Worm (Caenorhabditis elegans) whole organism, L4 larva: ENCODE results near the gene F53F1.3.

Source experiments
- F10B5.3 ChIP-seq: sonication (generic microtip); optimal IDR thresholded peaks from 2 replicates; lab custom pipeline; 2016; ENCODE audit warnings: mild to moderate bottlenecking, missing genetic modification characterization, missing compliant biosample characterization
- F26F4.8 ChIP-seq: fragments of 200-800 bp; sonication (Bioruptor generic); conservative IDR thresholded peaks from 2 replicates; pipeline ENCODE4 v1.3.6; 2022; ENCODE audit warnings: missing genetic modification characterization, missing compliant biosample characterization
- F37D6.2 ChIP-seq: sonication (generic microtip); optimal IDR thresholded peaks from 2 replicates; lab custom pipeline; 2016; ENCODE audit warnings: mild to moderate bottlenecking, missing genetic modification characterization, missing compliant biosample characterization
- Y5F2A.4 ChIP-seq: fragments of 200-800 bp; sonication (Bioruptor generic); optimal IDR thresholded peaks from 2 replicates; lab custom pipeline; 2018; ENCODE audit warnings: mild to moderate bottlenecking, missing genetic modification characterization, missing compliant biosample characterization
- aha-1 ChIP-seq: fragments of 150-350 bp; peaks from one replicate; lab custom pipeline; 2014; ENCODE audit warnings: missing biosample characterization, missing genetic modification characterization
- ama-1 ChIP-seq: fragments of 150-350 bp; optimal IDR thresholded peaks from 2 replicates; lab custom pipeline; 2014; ENCODE audit warnings: inconsistent platforms, mixed read lengths
- ceh-44 ChIP-seq: fragments of 200-800 bp; sonication (Bioruptor generic); IDR thresholded peaks from 2 replicates; pipeline ENCODE4 v1.3.6; 2022; ENCODE audit warnings: missing genetic modification reagents, missing genetic modification characterization, missing compliant biosample characterization
- daf-16 ChIP-seq, 3 experiments: sonication (generic microtip); optimal IDR thresholded peaks; 2 replicates each; lab custom pipeline; 2016 to 2017; ENCODE audit warnings: missing genetic modification characterization in 3 of 3, missing genetic modification reagents in 3 of 3, mild to moderate bottlenecking in 2 of 3, missing compliant biosample characterization in 2 of 3, missing biosample characterization in 1 of 3, moderate library complexity in 1 of 3
- daf-19 ChIP-seq: fragments of 200-800 bp; sonication (Bioruptor generic); conservative IDR thresholded peaks from 2 replicates; pipeline ENCODE4 v1.3.6; 2022; ENCODE audit warnings: missing genetic modification characterization, missing compliant biosample characterization
- dmd-8 ChIP-seq: fragments of 200-800 bp; sonication (Bioruptor generic); IDR thresholded peaks from 2 replicates; pipeline ENCODE4 v1.3.6; 2022; ENCODE audit warnings: missing genetic modification characterization, missing compliant biosample characterization
- dpl-1 ChIP-seq: fragments of 150-350 bp; optimal IDR thresholded peaks from 2 replicates; lab custom pipeline; 2014; ENCODE audit warnings: missing biosample characterization, missing genetic modification reagents, missing genetic modification characterization
- dve-1 ChIP-seq: sonication (generic microtip); optimal IDR thresholded peaks from 2 replicates; lab custom pipeline; 2017; ENCODE audit warnings: antibody characterized with exemption, mild to moderate bottlenecking, missing genetic modification characterization, missing compliant biosample characterization; ENCODE audit not compliant: insufficient read depth
- fos-1 ChIP-seq: fragments of 150-350 bp; optimal IDR thresholded peaks from 2 replicates; lab custom pipeline; 2014; ENCODE audit warnings: missing biosample characterization, missing genetic modification characterization
- hif-1 ChIP-seq, 2 experiments: sonication (generic microtip); optimal IDR thresholded peaks; 2 replicates each; lab custom pipeline; 2016 to 2017; ENCODE audit warnings: missing compliant biosample characterization in 2 of 2, missing genetic modification characterization in 2 of 2, missing genetic modification reagents in 2 of 2, missing genotype in 2 of 2, mild to moderate bottlenecking in 1 of 2
- hlh-11 ChIP-seq: fragments of 200-800 bp; sonication (Bioruptor generic); optimal IDR thresholded peaks from 2 replicates; lab custom pipeline; 2018; ENCODE audit warnings: mild to moderate bottlenecking, missing genetic modification characterization, missing compliant biosample characterization
- hlh-30 ChIP-seq: sonication (generic microtip); optimal IDR thresholded peaks from 2 replicates; lab custom pipeline; 2017; ENCODE audit warnings: antibody characterized with exemption, mild to moderate bottlenecking, missing genetic modification characterization, missing compliant biosample characterization; ENCODE audit not compliant: insufficient read depth
- lin-15B ChIP-seq: fragments of 150-350 bp; sonication (generic microtip); optimal IDR thresholded peaks from 3 replicates; lab custom pipeline; 2014; ENCODE audit warnings: missing biosample characterization, missing genetic modification characterization
- lir-3 ChIP-seq: sonication (generic microtip); optimal IDR thresholded peaks from 2 replicates; lab custom pipeline; 2016; ENCODE audit warnings: mild to moderate bottlenecking, missing genetic modification characterization, missing compliant biosample characterization
- madf-5 ChIP-seq, 2 experiments: fragments of 200-800 bp; sonication (Bioruptor generic); IDR thresholded peaks; 2 replicates each; pipeline ENCODE4 v1.3.6; 2022; ENCODE audit warnings: missing compliant biosample characterization in 2 of 2, missing genetic modification characterization in 2 of 2
- mdt-29 ChIP-seq: fragments of 200-800 bp; sonication (Bioruptor generic); IDR thresholded peaks from 2 replicates; pipeline ENCODE4 v1.3.6; 2022; ENCODE audit warnings: missing genetic modification reagents, missing genetic modification characterization, missing compliant biosample characterization
- mes-2 ChIP-seq: sonication (generic microtip); optimal IDR thresholded peaks from 2 replicates; lab custom pipeline; 2016; ENCODE audit warnings: missing genotype, mild to moderate bottlenecking, missing genetic modification characterization, missing compliant biosample characterization; ENCODE audit not compliant: poor library complexity, severe bottlenecking
- mxl-3 ChIP-seq: fragments of 200-800 bp; sonication (Bioruptor generic); optimal IDR thresholded peaks from 2 replicates; lab custom pipeline; 2018; ENCODE audit warnings: mild to moderate bottlenecking, missing genetic modification characterization, missing compliant biosample characterization
- nhr-25 ChIP-seq: sonication (generic microtip); optimal IDR thresholded peaks from 2 replicates; lab custom pipeline; 2017; ENCODE audit warnings: missing genetic modification characterization, mild to moderate bottlenecking, missing compliant biosample characterization, antibody characterized with exemption, moderate library complexity, borderline replicate concordance; ENCODE audit not compliant: insufficient read depth
- nhr-28 ChIP-seq: fragments of 150-350 bp; optimal IDR thresholded peaks from 2 replicates; lab custom pipeline; 2014; ENCODE audit warnings: missing biosample characterization, missing genetic modification characterization
- nhr-6 ChIP-seq: fragments of 150-350 bp; optimal IDR thresholded peaks from 2 replicates; lab custom pipeline; 2014; ENCODE audit warnings: missing biosample characterization, missing genetic modification characterization
- pqm-1 ChIP-seq: sonication (generic microtip); optimal IDR thresholded peaks from 2 replicates; lab custom pipeline; 2017; ENCODE audit warnings: missing biosample characterization, missing genetic modification characterization
- rbr-2 ChIP-seq: sonication (generic microtip); optimal IDR thresholded peaks from 2 replicates; lab custom pipeline; 2016; ENCODE audit warnings: missing genotype, missing genetic modification characterization, missing compliant biosample characterization
- saeg-2 ChIP-seq: fragments of 200-800 bp; sonication (Bioruptor generic); IDR thresholded peaks from 2 replicates; pipeline ENCODE4 v1.3.6; 2022; ENCODE audit warnings: missing genetic modification reagents, missing genetic modification characterization, missing compliant biosample characterization
- spr-1 ChIP-seq: sonication (generic microtip); optimal IDR thresholded peaks from 2 replicates; lab custom pipeline; 2016; ENCODE audit warnings: mild to moderate bottlenecking, missing genetic modification characterization, missing compliant biosample characterization
- tra-1 ChIP-seq: fragments of 200-800 bp; sonication (Bioruptor generic); IDR thresholded peaks from 2 replicates; pipeline ENCODE4 v1.3.6; 2022; ENCODE audit warnings: missing genetic modification reagents, missing genetic modification characterization, missing compliant biosample characterization
- unc-130 ChIP-seq: sonication (generic microtip); optimal IDR thresholded peaks from 2 replicates; lab custom pipeline; 2016; ENCODE audit warnings: missing genetic modification reagents, missing genetic modification characterization, missing compliant biosample characterization
- unc-62 ChIP-seq, 3 experiments: fragments of 150-350 bp in 1 of 3; sonication (generic microtip); optimal IDR thresholded peaks in 2 of 3; peaks in 1 of 3; 1 replicate in 1 of 3; 2 replicates in 2 of 3; lab custom pipeline; 2014 to 2017; ENCODE audit warnings: missing biosample characterization in 3 of 3, missing genetic modification characterization in 3 of 3, missing genetic modification reagents in 3 of 3, missing genotype in 1 of 3
- vab-7 ChIP-seq: fragments of 200-800 bp; sonication (Bioruptor generic); IDR thresholded peaks from 2 replicates; pipeline ENCODE4 v1.3.6; 2022; ENCODE audit warnings: missing genetic modification reagents, missing genetic modification characterization, missing compliant biosample characterization
- zfp-2 ChIP-seq: sonication (generic microtip); optimal IDR thresholded peaks from 2 replicates; lab custom pipeline; 2016; ENCODE audit warnings: mild to moderate bottlenecking, missing genetic modification characterization, missing compliant biosample characterization
- zfp-3 ChIP-seq: fragments of 200-800 bp; sonication (Bioruptor generic); conservative IDR thresholded peaks from 2 replicates; pipeline ENCODE4 v1.3.6; 2022; ENCODE audit warnings: missing genetic modification reagents, missing genetic modification characterization, missing compliant biosample characterization
- zip-2 ChIP-seq: fragments of 150-350 bp; optimal IDR thresholded peaks from 2 replicates; lab custom pipeline; 2014; ENCODE audit warnings: missing biosample characterization, missing genetic modification characterization

The F53F1.3 gene

DNA sequence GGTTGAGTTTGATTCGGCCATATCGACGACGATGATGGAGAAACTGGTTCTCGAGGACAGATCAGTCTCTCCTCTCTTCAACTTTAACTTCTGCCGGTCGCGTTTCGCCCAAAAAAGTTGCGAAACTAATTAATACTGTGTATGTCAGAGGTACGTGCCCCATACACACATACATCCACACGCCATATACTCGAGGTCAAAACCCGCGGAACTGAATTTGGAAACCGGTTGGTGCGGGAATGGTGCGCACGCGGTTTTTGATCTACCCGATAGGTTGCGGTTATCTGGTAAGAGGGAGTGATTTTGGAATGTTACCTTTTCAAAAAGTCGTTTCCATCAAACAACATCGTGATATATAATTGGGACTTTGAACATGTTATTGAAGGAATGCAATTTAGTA is 27.9 kb upstream of the F53F1.3 start, which contains the start of gene ifbp-1 (continued):
- TF ChIP-seq unc-130 (GFP tag; lab: Kevin White, UChicago) (no peak), unc-62 (GFP tag; optimal IDR thresholded peaks at IDR 0.05 in 1 of 2; lab: Kevin White, UChicago) (no peak), unc-62 (tag; optimal IDR thresholded peaks at IDR 0.05; lab: Kevin White, UChicago) (no peak), rbr-2 (no peak), daf-16 (GFP tag; optimal IDR thresholded peaks at IDR 0.05; lab: Kevin White, UChicago) (no peak), daf-16 (tag; optimal IDR thresholded peaks at IDR 0.05; lab: Kevin White, UChicago) (no peak), zfp-3 (GFP tag; lab: Robert Waterston, UW) (no peak), zip-2 (no peak), mes-2 (tag; lab: Kevin White, UChicago) (no peak), saeg-2 (GFP tag; lab: Robert Waterston, UW) (no peak), madf-5 (GFP tag; IDR thresholded peaks at IDR 0.05; lab: Robert Waterston, UW) (no peak), lin-15B (tag; lab: Kevin White, UChicago) (no peak), mxl-3 (peak; percentile 85), hif-1 (tag; optimal IDR thresholded peaks at IDR 0.05; lab: Kevin White, UChicago) (no peak)

ce11 chrV:13380980-13381379 is 27.1 kb upstream of the F53F1.3 start, which contains the start of gene cpz-2:
TSS of gene cpz-2 (plus strand) at chrV:13381189.
- no peak for TF ChIP-seq daf-19
- peak; percentile 24 for TF ChIP-seq hlh-11 (tag; lab: Kevin White, UChicago)
- no peak for TF ChIP-seq ceh-44 (GFP tag; lab: Robert Waterston, UW)
- peak; percentile 60 for TF ChIP-seq pqm-1
- TF ChIP-seq dmd-8 (GFP tag; lab: Robert Waterston, UW) = no peak
- TF ChIP-seq zfp-3 (GFP tag; lab: Robert Waterston, UW) = no peak
- TF ChIP-seq dve-1 (tag; lab: Kevin White, UChicago) = peak; percentile 60
- TF ChIP-seq dpl-1 (GFP tag; lab: Kevin White, UChicago) = no peak
- TF ChIP-seq nhr-28 (tag; lab: Kevin White, UChicago) = peak; percentile 38
- no peak for TF ChIP-seq tra-1 (GFP tag; lab: Robert Waterston, UW)
- TF ChIP-seq daf-16 (GFP tag; optimal IDR thresholded peaks at IDR 0.05; lab: Kevin White, UChicago) = no peak
- TF ChIP-seq daf-16 (tag; optimal IDR thresholded peaks at IDR 0.05; lab: Kevin White, UChicago) = peak; percentile 57
- TF ChIP-seq F37D6.2 (tag; lab: Kevin White, UChicago) = no peak
- no peak for TF ChIP-seq spr-1 (tag; lab: Kevin White, UChicago)
- TF ChIP-seq mxl-3 = no peak
- TF ChIP-seq nhr-6 (tag; lab: Kevin White, UChicago) = peak; percentile 46
- no peak for TF ChIP-seq zfp-2 (tag; lab: Kevin White, UChicago)
- no peak for TF ChIP-seq lir-3 (tag; lab: Kevin White, UChicago)
- no peak for TF ChIP-seq ama-1 (lab: Kevin White, UChicago)
- no peak for TF ChIP-seq fos-1
- no peak for TF ChIP-seq mdt-29
- TF ChIP-seq hlh-30 (tag; lab: Kevin White, UChicago) = no peak
- TF ChIP-seq nhr-25 = no peak
- TF ChIP-seq Y5F2A.4 (GFP tag; lab: Kevin White, UChicago) = no peak

ce11 chrV:13385798-13386197 is 22.2 kb upstream of the F53F1.3 start, which contains the start of gene gcy-34:
TSS of gene gcy-34 (minus strand) at chrV:13385898.
- TF ChIP-seq zfp-3 (GFP tag; lab: Robert Waterston, UW) (no peak), vab-7 (GFP tag; lab: Robert Waterston, UW) (no peak), F10B5.3 (tag; lab: Kevin White, UChicago) (no peak)

ce11 chrV:13387472-13387871 is 20.6 kb upstream of the F53F1.3 start:
- TF ChIP-seq pqm-1 = no peak
- no peak for TF ChIP-seq nhr-28 (tag; lab: Kevin White, UChicago)
- TF ChIP-seq F26F4.8 (GFP tag; lab: Robert Waterston, UW) = no peak
- peak; percentile 94 for TF ChIP-seq aha-1 (tag; lab: Kevin White, UChicago)
